Worm (Caenorhabditis elegans) whole organism, L1 larva: Measurements from ENCODE around the gene rbf-1.
A peak's percentile ranks its signal among the peaks of the same experiment; 100 is the strongest.

Experiments used
- C04F5.9 ChIP-seq: sonication (generic microtip); optimal IDR thresholded peaks from 2 replicates; lab custom pipeline; 2016; ENCODE audit warnings: missing genetic modification characterization, missing compliant biosample characterization
- C16A3.4 ChIP-seq: fragments of 150-350 bp; optimal IDR thresholded peaks from 2 replicates; lab custom pipeline; 2014; ENCODE audit warnings: missing biosample characterization, missing genetic modification characterization
- ceh-8 ChIP-seq: fragments of 200-800 bp; sonication (Bioruptor generic); optimal IDR thresholded peaks from 2 replicates; lab custom pipeline; 2018; ENCODE audit warnings: mild to moderate bottlenecking, missing genetic modification characterization, moderate library complexity, missing compliant biosample characterization
- ceh-82 ChIP-seq, 3 experiments: fragments of 150-350 bp in 1 of 3; sonication (generic microtip) in 2 of 3; optimal IDR thresholded peaks; 2 replicates each; lab custom pipeline; 2014 to 2017; ENCODE audit warnings: missing biosample characterization in 3 of 3, missing genetic modification characterization in 3 of 3
- ceh-90 ChIP-seq: sonication (generic microtip); optimal IDR thresholded peaks from 2 replicates; lab custom pipeline; 2016; ENCODE audit warnings: missing genetic modification characterization, missing compliant biosample characterization
- dpl-1 ChIP-seq, 3 experiments: fragments of 150-350 bp in 2 of 3; sonication (generic microtip) in 1 of 3; optimal IDR thresholded peaks; 2 replicates each; lab custom pipeline; 2014 to 2017; ENCODE audit warnings: missing biosample characterization in 3 of 3, missing genetic modification characterization in 3 of 3, missing genetic modification reagents in 3 of 3
- dsc-1 ChIP-seq: sonication (generic microtip); optimal IDR thresholded peaks from 2 replicates; lab custom pipeline; 2016; ENCODE audit warnings: mild to moderate bottlenecking, missing genetic modification characterization, missing compliant biosample characterization
- efl-1 ChIP-seq, 4 experiments: fragments of 150-350 bp; optimal IDR thresholded peaks in 3 of 4; peaks in 1 of 4; 1 replicate in 1 of 4; 2 replicates in 3 of 4; lab custom pipeline; 2014; ENCODE audit warnings: missing biosample characterization in 2 of 4, missing genetic modification characterization in 2 of 4, missing genetic modification reagents in 2 of 4
- efl-3 ChIP-seq: fragments of 200-800 bp; sonication (Bioruptor generic); optimal IDR thresholded peaks from 2 replicates; lab custom pipeline; 2018; ENCODE audit warnings: mild to moderate bottlenecking, missing genetic modification characterization, missing compliant biosample characterization
- egl-13 ChIP-seq: sonication (generic microtip); optimal IDR thresholded peaks from 2 replicates; lab custom pipeline; 2016; ENCODE audit warnings: missing genotype, missing genetic modification reagents, missing genetic modification characterization, missing compliant biosample characterization
- elt-3 ChIP-seq, 6 experiments: fragments of 150-350 bp in 1 of 6; sonication (generic microtip); optimal IDR thresholded peaks; 2 replicates each; lab custom pipeline; 2017 to 2018; ENCODE audit warnings: missing biosample characterization in 6 of 6, missing genetic modification characterization in 6 of 6, inconsistent platforms in 1 of 6
- fkh-10 ChIP-seq: sonication (generic microtip); optimal IDR thresholded peaks from 2 replicates; lab custom pipeline; 2017; ENCODE audit warnings: missing biosample characterization, missing genetic modification reagents, missing genetic modification characterization
- fkh-8 ChIP-seq: sonication (generic microtip); optimal IDR thresholded peaks from 2 replicates; lab custom pipeline; 2016; ENCODE audit warnings: mild to moderate bottlenecking, missing genetic modification characterization, missing compliant biosample characterization
- fos-1 ChIP-seq: fragments of 150-350 bp; optimal IDR thresholded peaks from 2 replicates; lab custom pipeline; 2014; ENCODE audit warnings: missing biosample characterization, missing genetic modification characterization
- irx-1 ChIP-seq: sonication (generic microtip); optimal IDR thresholded peaks from 2 replicates; lab custom pipeline; 2016; ENCODE audit warnings: missing genetic modification characterization, missing compliant biosample characterization
- isw-1 ChIP-seq: fragments of 200-800 bp; sonication (Bioruptor generic); IDR thresholded peaks from 2 replicates; pipeline ENCODE4 v1.3.6; 2022; ENCODE audit warnings: missing genetic modification characterization, missing compliant biosample characterization
- jun-1 ChIP-seq: fragments of 150-350 bp; optimal IDR thresholded peaks from 2 replicates; lab custom pipeline; 2014; ENCODE audit warnings: missing biosample characterization, missing genetic modification reagents, missing genetic modification characterization
- lin-13 ChIP-seq: fragments of 150-350 bp; optimal IDR thresholded peaks from 2 replicates; lab custom pipeline; 2014; ENCODE audit warnings: missing biosample characterization, missing genetic modification reagents, missing genetic modification characterization
- lin-14 ChIP-seq: fragments of 200-800 bp; sonication (Bioruptor generic); optimal IDR thresholded peaks from 2 replicates; lab custom pipeline; 2018; ENCODE audit warnings: mild to moderate bottlenecking, missing genetic modification characterization, moderate library complexity, missing compliant biosample characterization
- lin-35 ChIP-seq, 2 experiments: fragments of 150-350 bp; optimal IDR thresholded peaks; 2 replicates each; lab custom pipeline; 2014; ENCODE audit warnings: missing biosample characterization in 2 of 2, missing genetic modification characterization in 2 of 2, missing genetic modification reagents in 2 of 2
- lin-39 ChIP-seq: fragments of 150-350 bp; optimal IDR thresholded peaks from 2 replicates; lab custom pipeline; 2014; ENCODE audit warnings: missing biosample characterization, missing genetic modification reagents, missing genetic modification characterization
- lir-3 ChIP-seq: sonication (generic microtip); optimal IDR thresholded peaks from 2 replicates; lab custom pipeline; 2016; ENCODE audit warnings: mild to moderate bottlenecking, missing genetic modification characterization, moderate library complexity, missing compliant biosample characterization; ENCODE audit not compliant: poor library complexity
- lsy-2 ChIP-seq, 2 experiments: fragments of 150-350 bp; optimal IDR thresholded peaks; 2 replicates each; lab custom pipeline; 2014; ENCODE audit warnings: missing biosample characterization in 2 of 2, missing genetic modification characterization in 2 of 2
- mab-9 ChIP-seq: fragments of 200-800 bp; sonication (Bioruptor generic); IDR thresholded peaks from 2 replicates; pipeline ENCODE4 v1.3.6; 2022; ENCODE audit warnings: missing genetic modification reagents, missing genetic modification characterization, missing compliant biosample characterization
- mdl-1 ChIP-seq, 2 experiments: fragments of 150-350 bp; optimal IDR thresholded peaks; 2 replicates each; lab custom pipeline; 2014 to 2017; ENCODE audit warnings: missing biosample characterization in 2 of 2, missing genetic modification characterization in 2 of 2, inconsistent platforms in 1 of 2
- mep-1 ChIP-seq: fragments of 150-350 bp; optimal IDR thresholded peaks from 2 replicates; lab custom pipeline; 2014; ENCODE audit warnings: missing biosample characterization, missing genetic modification characterization
- nhr-11 ChIP-seq: fragments of 150-350 bp; optimal IDR thresholded peaks from 2 replicates; lab custom pipeline; 2014; ENCODE audit warnings: missing biosample characterization, missing genetic modification characterization
- nhr-12 ChIP-seq: sonication (generic microtip); optimal IDR thresholded peaks from 2 replicates; lab custom pipeline; 2017; ENCODE audit warnings: missing biosample characterization, missing genetic modification characterization
- nhr-19 ChIP-seq: fragments of 200-800 bp; sonication (Bioruptor generic); conservative IDR thresholded peaks from 2 replicates; pipeline ENCODE4 v1.3.6; 2022; ENCODE audit warnings: missing genetic modification characterization, missing compliant biosample characterization
- nhr-20 ChIP-seq: sonication (generic microtip); optimal IDR thresholded peaks from 2 replicates; lab custom pipeline; 2016; ENCODE audit warnings: mild to moderate bottlenecking, missing genetic modification characterization, missing compliant biosample characterization
- nhr-28 ChIP-seq: fragments of 150-350 bp; optimal IDR thresholded peaks from 2 replicates; lab custom pipeline; 2014; ENCODE audit warnings: missing biosample characterization, missing genetic modification characterization
- nhr-47 ChIP-seq: sonication (generic microtip); optimal IDR thresholded peaks from 2 replicates; lab custom pipeline; 2016; ENCODE audit warnings: mild to moderate bottlenecking, missing genetic modification characterization, moderate library complexity, missing compliant biosample characterization
- nhr-71 ChIP-seq: sonication (generic microtip); optimal IDR thresholded peaks from 2 replicates; lab custom pipeline; 2016; ENCODE audit warnings: mild to moderate bottlenecking, missing genetic modification characterization, moderate library complexity, missing compliant biosample characterization
- nhr-77 ChIP-seq: fragments of 150-350 bp; optimal IDR thresholded peaks from 2 replicates; lab custom pipeline; 2014; ENCODE audit warnings: missing biosample characterization, missing genetic modification characterization
- nhr-90 ChIP-seq: sonication (generic microtip); optimal IDR thresholded peaks from 2 replicates; lab custom pipeline; 2016; ENCODE audit warnings: mild to moderate bottlenecking, missing genetic modification characterization, missing compliant biosample characterization; ENCODE audit not compliant: poor library complexity
- rnt-1 ChIP-seq: sonication (generic microtip); optimal IDR thresholded peaks from 2 replicates; lab custom pipeline; 2016; ENCODE audit warnings: mild to moderate bottlenecking, missing genetic modification characterization, moderate library complexity, missing compliant biosample characterization
- skn-1 ChIP-seq: fragments of 150-350 bp; optimal IDR thresholded peaks from 2 replicates; lab custom pipeline; 2014; ENCODE audit warnings: missing biosample characterization, missing genetic modification characterization
- snpc-4 ChIP-seq: fragments of 150-350 bp; optimal IDR thresholded peaks from 2 replicates; lab custom pipeline; 2014; ENCODE audit warnings: missing biosample characterization, missing genetic modification characterization
- snu-23 ChIP-seq: sonication (generic microtip); optimal IDR thresholded peaks from 2 replicates; lab custom pipeline; 2016; ENCODE audit warnings: missing genetic modification characterization, missing compliant biosample characterization
- sox-4 ChIP-seq: sonication (generic microtip); optimal IDR thresholded peaks from 2 replicates; lab custom pipeline; 2016; ENCODE audit warnings: missing genetic modification characterization, missing compliant biosample characterization
- swsn-7 ChIP-seq: sonication (generic microtip); optimal IDR thresholded peaks from 2 replicates; lab custom pipeline; 2016; ENCODE audit warnings: missing genetic modification characterization, missing compliant biosample characterization
- tbx-2 ChIP-seq: sonication (generic microtip); optimal IDR thresholded peaks from 2 replicates; lab custom pipeline; 2016; ENCODE audit warnings: missing genetic modification characterization, missing compliant biosample characterization
- unc-62 ChIP-seq: fragments of 150-350 bp; optimal IDR thresholded peaks from 2 replicates; lab custom pipeline; 2014; ENCODE audit warnings: missing biosample characterization, missing genetic modification reagents, missing genetic modification characterization
- unc-86 ChIP-seq: sonication (generic microtip); optimal IDR thresholded peaks from 2 replicates; lab custom pipeline; 2016; ENCODE audit warnings: missing genetic modification characterization, missing compliant biosample characterization
- unc-98 ChIP-seq: fragments of 200-800 bp; sonication (Bioruptor generic); IDR thresholded peaks from 2 replicates; pipeline ENCODE4 v1.3.6; 2022; ENCODE audit warnings: missing genetic modification characterization, missing compliant biosample characterization
- xbp-1 ChIP-seq: sonication (generic microtip); optimal IDR thresholded peaks from 2 replicates; lab custom pipeline; 2016; ENCODE audit warnings: missing genetic modification characterization, missing compliant biosample characterization

rbf-1 gene

DNA sequence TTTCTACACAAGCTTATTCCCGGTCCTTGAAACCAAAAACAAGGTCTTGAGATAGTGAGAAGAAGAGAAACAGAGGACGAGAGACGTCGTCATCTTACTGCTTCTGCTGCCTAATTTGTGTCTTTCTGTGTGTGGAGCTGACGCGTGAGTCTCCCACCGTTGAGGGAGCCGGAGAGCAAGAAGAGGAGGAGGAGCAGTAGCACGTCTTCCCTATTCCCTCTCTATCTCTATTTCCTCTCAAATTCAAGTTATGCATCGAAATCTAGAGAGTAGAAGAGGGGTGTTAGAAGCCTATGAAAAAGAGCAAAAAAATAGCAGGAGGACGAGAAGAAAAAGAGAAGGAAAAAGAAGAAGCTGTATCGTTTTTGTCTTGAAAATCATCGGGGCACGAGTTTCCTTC lies 19.6 kb downstream of the rbf-1 start:
- TF ChIP-seq rnt-1 = no peak
- peak; percentile 60 for TF ChIP-seq nhr-47 (tag; lab: Kevin White, UChicago)
- peak; percentile 63 for TF ChIP-seq nhr-71 (tag; lab: Kevin White, UChicago)
- no peak for TF ChIP-seq nhr-28 (tag; lab: Kevin White, UChicago)
- 0 out of 2 replicates have a peak, but pooled peaks have one; percentile 4 for TF ChIP-seq nhr-19 (GFP tag; lab: Robert Waterston, UW)
- peak; percentile 91 for TF ChIP-seq isw-1 (GFP tag; lab: Robert Waterston, UW)
- peak in 1 of 2 experiments; percentile 15 for TF ChIP-seq lin-35 (GFP tag; optimal IDR thresholded peaks at IDR 0.05; lab: Kevin White, UChicago)
- peak; percentile 20 for TF ChIP-seq dsc-1
- peak in 1 of 3 experiments; percentile 35 for TF ChIP-seq dpl-1 (GFP tag; optimal IDR thresholded peaks at IDR 0.05; lab: Kevin White, UChicago)
- TF ChIP-seq fkh-8 (tag; lab: Kevin White, UChicago) = peak; percentile 70
- peak; percentile 45 for TF ChIP-seq mep-1 (tag; lab: Kevin White, UChicago)
- TF ChIP-seq efl-1 (optimal IDR thresholded peaks at IDR 0.05; lab: Kevin White, UChicago) = peak; percentile 37 to 56
- peak; percentile 5 to 26 for TF ChIP-seq efl-1 (GFP tag; optimal IDR thresholded peaks at IDR 0.05 in 1 of 2; lab: Kevin White, UChicago)
- peak; percentile 56 for TF ChIP-seq tbx-2 (tag; lab: Kevin White, UChicago)
- TF ChIP-seq C16A3.4 (tag; lab: Kevin White, UChicago) = no peak
- TF ChIP-seq unc-86 (tag; lab: Kevin White, UChicago) = peak; percentile 71
- TF ChIP-seq lsy-2 (tag; optimal IDR thresholded peaks at IDR 0.05; lab: Kevin White, UChicago) = peak in 1 of 2 experiments; percentile 59
- TF ChIP-seq jun-1 (tag; lab: Kevin White, UChicago) = peak; percentile 5
- TF ChIP-seq ceh-8 (GFP tag; lab: Kevin White, UChicago) = peak; percentile 45
- no peak for TF ChIP-seq nhr-90
- no peak for TF ChIP-seq skn-1 (tag; lab: Kevin White, UChicago)
- peak; percentile 47 for TF ChIP-seq swsn-7 (tag; lab: Kevin White, UChicago)
- TF ChIP-seq nhr-20 (tag; lab: Kevin White, UChicago) = no peak
- TF ChIP-seq ceh-82 (tag; optimal IDR thresholded peaks at IDR 0.05; lab: Kevin White, UChicago) = peak in 2 of 3 experiments; percentile 34 to 71
- TF ChIP-seq xbp-1 (tag; lab: Kevin White, UChicago) = peak; percentile 20
- peak; percentile 89 for TF ChIP-seq lin-14
- TF ChIP-seq mab-9 (GFP tag; lab: Robert Waterston, UW) = no peak
- TF ChIP-seq unc-98 (GFP tag; lab: Robert Waterston, UW) = no peak
- TF ChIP-seq egl-13 (tag; lab: Kevin White, UChicago) = peak; percentile 73
- no peak for TF ChIP-seq elt-3 (tag; optimal IDR thresholded peaks at IDR 0.05; lab: Kevin White, UChicago)
- peak; percentile 92 for TF ChIP-seq fkh-10 (GFP tag; lab: Kevin White, UChicago)
- peak; percentile 46 for TF ChIP-seq snu-23 (GFP tag; lab: Kevin White, UChicago)
- no peak for TF ChIP-seq sox-4 (tag; lab: Kevin White, UChicago)
- peak; percentile 29 for TF ChIP-seq fos-1 (tag; lab: Kevin White, UChicago)

DNA sequence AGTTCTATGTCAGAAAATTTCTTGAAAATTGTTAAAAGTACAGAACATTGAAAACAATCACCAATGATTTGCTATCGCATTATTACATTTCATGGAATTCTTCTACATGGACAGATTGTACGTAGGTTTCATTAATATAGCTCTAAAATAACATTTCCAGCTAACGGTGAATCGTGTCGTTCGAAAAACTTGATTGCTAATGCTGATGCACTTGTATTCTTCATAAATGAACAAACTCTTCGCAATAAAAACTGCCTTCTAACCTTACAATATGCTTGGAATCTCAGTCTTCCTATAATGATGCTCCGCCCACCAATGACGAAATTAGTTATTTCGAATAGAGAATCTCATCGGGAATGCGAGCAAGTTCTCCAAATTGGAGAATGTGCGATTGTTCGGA lies 30.0 kb downstream of the rbf-1 start, which contains the start of gene F37A4.6:
Gene F37A4.6, plus strand, starts transcription at position 301 of the 400 bp plus-strand sequence.
- TF ChIP-seq nhr-90 (no peak), C16A3.4 (tag; lab: Kevin White, UChicago) (no peak), skn-1 (tag; lab: Kevin White, UChicago) (no peak), elt-3 (tag; optimal IDR thresholded peaks at IDR 0.05; lab: Kevin White, UChicago) (no peak), mdl-1 (tag; optimal IDR thresholded peaks at IDR 0.05; lab: Kevin White, UChicago) (no peak), ceh-90 (no peak)
- TF ChIP-seq, all 84 proteins: peak for 0

ce11 chrIII:6709983-6710382 lies 34.4 kb downstream of the rbf-1 start, which contains the start of gene isw-1:
isw-1 (minus strand) TSS chrIII:6710100.
- TF ChIP-seq fkh-8 (tag; lab: Kevin White, UChicago) (no peak), ceh-82 (tag; optimal IDR thresholded peaks at IDR 0.05; lab: Kevin White, UChicago) (peak in 1 of 3 experiments; percentile 57), nhr-11 (tag; lab: Kevin White, UChicago) (no peak), unc-86 (tag; lab: Kevin White, UChicago) (peak; percentile 13), unc-62 (GFP tag; lab: Kevin White, UChicago) (no peak), nhr-28 (tag; lab: Kevin White, UChicago) (no peak), snpc-4 (tag; lab: Kevin White, UChicago) (no peak), jun-1 (tag; lab: Kevin White, UChicago) (peak; percentile 16), nhr-77 (tag; lab: Kevin White, UChicago) (no peak), nhr-20 (tag; lab: Kevin White, UChicago) (peak; percentile 53), lir-3 (tag; lab: Kevin White, UChicago) (no peak), nhr-12 (tag; lab: Kevin White, UChicago) (no peak), lin-39 (no peak), sox-4 (tag; lab: Kevin White, UChicago) (no peak), rnt-1 (peak; percentile 67), egl-13 (tag; lab: Kevin White, UChicago) (no peak), efl-3 (GFP tag; lab: Kevin White, UChicago) (no peak), mab-9 (GFP tag; lab: Robert Waterston, UW) (no peak), dpl-1 (GFP tag; optimal IDR thresholded peaks at IDR 0.05; lab: Kevin White, UChicago) (peak; percentile 94 to 97 (median 95)), dsc-1 (no peak), C04F5.9 (tag; lab: Kevin White, UChicago) (peak; percentile 7), mep-1 (tag; lab: Kevin White, UChicago) (peak; percentile 71), irx-1 (tag; lab: Kevin White, UChicago) (no peak), lin-13 (GFP tag; lab: Kevin White, UChicago) (no peak), lin-14 (no peak)
